Worm (Caenorhabditis elegans) whole organism, L4 larva: ENCODE results near the gene Y54E2A.4.

Experiments
- D1046.2 ChIP-seq: fragments of 200-800 bp; sonication (Bioruptor generic); IDR thresholded peaks from 2 replicates; pipeline ENCODE4 v1.3.6; 2022; ENCODE audit warnings: missing genetic modification characterization, missing compliant biosample characterization
- F10B5.3 ChIP-seq: sonication (generic microtip); optimal IDR thresholded peaks from 2 replicates; lab custom pipeline; 2016; ENCODE audit warnings: mild to moderate bottlenecking, missing genetic modification characterization, missing compliant biosample characterization
- F37D6.2 ChIP-seq: sonication (generic microtip); optimal IDR thresholded peaks from 2 replicates; lab custom pipeline; 2016; ENCODE audit warnings: mild to moderate bottlenecking, missing genetic modification characterization, missing compliant biosample characterization
- F49E8.2 ChIP-seq: sonication (generic microtip); optimal IDR thresholded peaks from 2 replicates; lab custom pipeline; 2016; ENCODE audit warnings: missing compliant biosample characterization, mild to moderate bottlenecking, missing genetic modification characterization, borderline replicate concordance
- T26A8.4 ChIP-seq: fragments of 200-800 bp; sonication (Bioruptor generic); IDR thresholded peaks from 2 replicates; pipeline ENCODE4 v1.3.6; 2022; ENCODE audit warnings: missing genetic modification characterization, missing compliant biosample characterization
- aha-1 ChIP-seq: fragments of 150-350 bp; peaks from one replicate; lab custom pipeline; 2014; ENCODE audit warnings: missing biosample characterization, missing genetic modification characterization
- dmd-6 ChIP-seq: fragments of 200-800 bp; sonication (Bioruptor generic); IDR thresholded peaks from 2 replicates; pipeline ENCODE4 v1.3.6; 2022; ENCODE audit warnings: missing genetic modification reagents, missing genetic modification characterization, missing compliant biosample characterization
- dpl-1 ChIP-seq: fragments of 150-350 bp; optimal IDR thresholded peaks from 2 replicates; lab custom pipeline; 2014; ENCODE audit warnings: missing biosample characterization, missing genetic modification reagents, missing genetic modification characterization
- gei-8 ChIP-seq: fragments of 200-800 bp; sonication (Bioruptor generic); optimal IDR thresholded peaks from 2 replicates; lab custom pipeline; 2018; ENCODE audit warnings: mild to moderate bottlenecking, missing genetic modification characterization, missing compliant biosample characterization
- hif-1 ChIP-seq, 2 experiments: sonication (generic microtip); optimal IDR thresholded peaks; 2 replicates each; lab custom pipeline; 2016 to 2017; ENCODE audit warnings: missing compliant biosample characterization in 2 of 2, missing genetic modification characterization in 2 of 2, missing genetic modification reagents in 2 of 2, missing genotype in 2 of 2, mild to moderate bottlenecking in 1 of 2
- hlh-11 ChIP-seq: fragments of 200-800 bp; sonication (Bioruptor generic); optimal IDR thresholded peaks from 2 replicates; lab custom pipeline; 2018; ENCODE audit warnings: mild to moderate bottlenecking, missing genetic modification characterization, missing compliant biosample characterization
- jun-1 ChIP-seq: fragments of 150-350 bp; optimal IDR thresholded peaks from 2 replicates; lab custom pipeline; 2014; ENCODE audit warnings: missing biosample characterization, missing genetic modification reagents, missing genetic modification characterization
- lsy-2 ChIP-seq, 2 experiments: fragments of 150-350 bp in 1 of 2; sonication (generic microtip) in 1 of 2; optimal IDR thresholded peaks; 2 replicates each; lab custom pipeline; 2014 to 2017; ENCODE audit warnings: missing biosample characterization in 2 of 2, missing genetic modification characterization in 2 of 2
- mep-1 ChIP-seq: fragments of 150-350 bp; sonication (generic microtip); optimal IDR thresholded peaks from 3 replicates; lab custom pipeline; 2014; ENCODE audit warnings: missing biosample characterization, missing genetic modification characterization
- mes-2 ChIP-seq: sonication (generic microtip); optimal IDR thresholded peaks from 2 replicates; lab custom pipeline; 2016; ENCODE audit warnings: missing genotype, mild to moderate bottlenecking, missing genetic modification characterization, missing compliant biosample characterization; ENCODE audit not compliant: poor library complexity, severe bottlenecking
- mxl-3 ChIP-seq: fragments of 200-800 bp; sonication (Bioruptor generic); optimal IDR thresholded peaks from 2 replicates; lab custom pipeline; 2018; ENCODE audit warnings: mild to moderate bottlenecking, missing genetic modification characterization, missing compliant biosample characterization
- nhr-10 ChIP-seq: fragments of 150-350 bp; optimal IDR thresholded peaks from 2 replicates; lab custom pipeline; 2014; ENCODE audit warnings: missing biosample characterization, missing genetic modification characterization
- nhr-11 ChIP-seq: fragments of 150-350 bp; optimal IDR thresholded peaks from 2 replicates; lab custom pipeline; 2014; ENCODE audit warnings: missing biosample characterization, missing genetic modification characterization
- nhr-28 ChIP-seq: fragments of 150-350 bp; optimal IDR thresholded peaks from 2 replicates; lab custom pipeline; 2014; ENCODE audit warnings: missing biosample characterization, missing genetic modification characterization
- php-3 ChIP-seq: fragments of 200-800 bp; sonication (Bioruptor generic); IDR thresholded peaks from 2 replicates; pipeline ENCODE4 v1.3.6; 2022; ENCODE audit warnings: missing genetic modification reagents, missing genetic modification characterization, missing compliant biosample characterization
- set-16 ChIP-seq: fragments of 200-800 bp; sonication (Bioruptor generic); IDR thresholded peaks from 2 replicates; pipeline ENCODE4 v1.3.6; 2022; ENCODE audit warnings: missing genetic modification reagents, missing genetic modification characterization, missing compliant biosample characterization
- unc-62 ChIP-seq, 3 experiments: fragments of 150-350 bp in 1 of 3; sonication (generic microtip); optimal IDR thresholded peaks in 2 of 3; peaks in 1 of 3; 1 replicate in 1 of 3; 2 replicates in 2 of 3; lab custom pipeline; 2014 to 2017; ENCODE audit warnings: missing biosample characterization in 3 of 3, missing genetic modification characterization in 3 of 3, missing genetic modification reagents in 3 of 3, missing genotype in 1 of 3
- zag-1 ChIP-seq: fragments of 150-350 bp; optimal IDR thresholded peaks from 2 replicates; lab custom pipeline; 2014; ENCODE audit warnings: missing biosample characterization, missing genetic modification characterization
- zfp-2 ChIP-seq: sonication (generic microtip); optimal IDR thresholded peaks from 2 replicates; lab custom pipeline; 2016; ENCODE audit warnings: mild to moderate bottlenecking, missing genetic modification characterization, missing compliant biosample characterization
- zfp-3 ChIP-seq: fragments of 200-800 bp; sonication (Bioruptor generic); conservative IDR thresholded peaks from 2 replicates; pipeline ENCODE4 v1.3.6; 2022; ENCODE audit warnings: missing genetic modification reagents, missing genetic modification characterization, missing compliant biosample characterization
- zip-2 ChIP-seq: fragments of 150-350 bp; optimal IDR thresholded peaks from 2 replicates; lab custom pipeline; 2014; ENCODE audit warnings: missing biosample characterization, missing genetic modification characterization

The Y54E2A.4 gene

DNA sequence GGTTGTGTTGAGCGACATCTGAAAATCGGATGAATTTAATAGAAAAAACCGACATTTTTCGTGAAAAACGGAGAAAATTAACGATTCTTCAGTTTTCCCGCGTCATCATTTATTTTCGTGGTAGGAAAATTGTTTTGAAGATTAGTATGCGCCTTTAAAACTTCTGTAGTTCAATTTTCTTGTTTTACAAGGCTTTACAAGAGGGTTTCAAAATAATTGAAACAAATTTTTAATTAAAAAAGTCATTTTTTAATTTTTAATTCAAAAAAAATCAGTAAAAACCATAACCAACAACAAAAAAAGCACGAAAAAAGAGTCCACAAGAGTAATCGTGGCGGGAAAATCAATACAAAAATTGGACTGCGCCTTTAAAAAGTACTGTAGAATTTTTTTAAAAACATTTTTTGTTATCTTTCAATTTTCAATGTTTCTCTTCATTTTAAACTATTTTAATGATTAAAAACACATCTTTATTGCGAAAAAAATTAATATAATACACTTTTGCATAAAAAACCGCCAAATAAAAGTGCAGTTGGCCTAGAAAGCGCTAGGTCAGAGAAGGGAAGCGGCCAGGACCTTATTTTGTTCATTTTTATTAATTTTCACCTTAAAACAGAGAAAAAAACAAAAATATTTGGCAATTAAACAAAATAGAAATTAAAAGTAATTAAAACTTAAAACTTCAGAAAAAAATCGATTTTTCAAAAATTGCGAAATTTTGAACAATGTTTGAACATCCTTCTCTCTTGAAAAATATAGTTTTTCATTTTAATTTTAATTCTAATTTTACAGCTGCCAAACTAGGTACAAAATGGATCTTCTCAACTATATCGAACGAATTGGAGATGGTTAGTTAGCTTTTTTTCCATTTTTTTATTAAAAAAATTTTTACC is at the start of gene Y54E2A.4, which contains the start of gene tac-1:
Gene Y54E2A.4, plus strand, starts transcription at position 765 of the 893 bp plus-strand sequence.
Gene tac-1, minus strand, starts transcription at position 20 of the 893 bp plus-strand sequence.
- TF ChIP-seq T26A8.4 (no peak), zip-2 (tag; lab: Kevin White, UChicago) (peak; percentile 82), F49E8.2 (tag; lab: Kevin White, UChicago) (peak; percentile 17), mes-2 (tag; lab: Kevin White, UChicago) (peak; percentile 67), lsy-2 (tag; optimal IDR thresholded peaks at IDR 0.05; lab: Kevin White, UChicago) (peak in 1 of 2 experiments; percentile 28), mep-1 (tag; lab: Kevin White, UChicago) (no peak), hif-1 (tag; optimal IDR thresholded peaks at IDR 0.05; lab: Kevin White, UChicago) (peak in 1 of 2 experiments; percentile 1), dpl-1 (GFP tag; lab: Kevin White, UChicago) (peak; percentile 15), aha-1 (tag; lab: Kevin White, UChicago) (no peak)

DNA sequence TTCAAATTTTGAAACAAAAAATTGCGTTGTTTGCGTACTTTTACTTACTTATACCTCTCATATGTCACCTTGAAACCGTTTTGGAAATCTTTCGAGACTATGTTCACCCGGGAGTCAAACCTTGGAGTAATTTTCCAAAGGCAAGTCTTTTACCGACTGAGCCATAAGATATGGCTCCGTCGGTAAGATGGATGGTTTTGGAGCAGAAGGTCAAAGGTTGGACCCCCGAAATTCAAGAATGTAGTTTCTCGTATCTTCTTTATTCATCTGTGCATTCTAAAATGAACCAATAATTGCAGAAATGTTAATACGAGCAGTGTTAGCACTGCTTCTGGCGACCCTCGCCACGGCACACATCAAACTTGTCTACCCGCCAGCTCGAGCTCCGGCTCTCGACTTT is 49.2 kb upstream of the Y54E2A.4 start, which contains the start of gene C09F9.2:
Gene C09F9.2, plus strand, starts transcription at position 301 of the 400 bp plus-strand sequence.
- TF ChIP-seq gei-8 (GFP tag; lab: Kevin White, UChicago) (no peak), jun-1 (tag; lab: Kevin White, UChicago) (no peak), aha-1 (tag; lab: Kevin White, UChicago) (peak; percentile 85)

- no peak for TF ChIP-seq F10B5.3 (tag; lab: Kevin White, UChicago)
- TF ChIP-seq set-16 (GFP tag; lab: Robert Waterston, UW), result no peak
- peak; percentile 0 for TF ChIP-seq aha-1 (tag; lab: Kevin White, UChicago)
Measured at ce11 chrII:14705956-14706355, 48.5 kb upstream of the Y54E2A.4 start.

- TF ChIP-seq F37D6.2 (tag; lab: Kevin White, UChicago) (no peak), zag-1 (tag; lab: Kevin White, UChicago) (no peak), mxl-3 (GFP tag; lab: Kevin White, UChicago) (no peak), nhr-11 (tag; lab: Kevin White, UChicago) (no peak), D1046.2 (GFP tag; lab: Robert Waterston, UW) (no peak), hlh-11 (no peak), unc-62 (GFP tag; optimal IDR thresholded peaks at IDR 0.05 in 1 of 2; lab: Kevin White, UChicago) (peak in 1 of 2 experiments; percentile 82), unc-62 (tag; optimal IDR thresholded peaks at IDR 0.05; lab: Kevin White, UChicago) (no peak)
- TF ChIP-seq, all 104 proteins: peak for 1
Measured at ce11 chrII:14706479-14706878, 47.9 kb upstream of the Y54E2A.4 start.

- TF ChIP-seq aha-1 (tag; lab: Kevin White, UChicago) (peak; percentile 95), nhr-10 (tag; lab: Kevin White, UChicago) (no peak)
- TF ChIP-seq, all 104 proteins: peak for 1
Measured at ce11 chrII:14728119-14728518, 26.3 kb upstream of the Y54E2A.4 start.

- peak; percentile 35; the same call in 1 of the 2 replicates for TF ChIP-seq dmd-6 (GFP tag; lab: Robert Waterston, UW)
- TF ChIP-seq nhr-28 (tag; lab: Kevin White, UChicago), result peak; percentile 4
- TF ChIP-seq zfp-3 (GFP tag; lab: Robert Waterston, UW), result no peak
- no peak for TF ChIP-seq zfp-2 (tag; lab: Kevin White, UChicago)
- TF ChIP-seq php-3 (GFP tag; lab: Robert Waterston, UW), result 0 out of 2 replicates have a peak, but pooled peaks have one; percentile 18
Measured at ce11 chrII:14733424-14733823, 21.0 kb upstream of the Y54E2A.4 start, which contains the start of gene glna-1. Gene glna-1 (minus strand): TSS chrII:14733524.
